Worm (Caenorhabditis elegans) whole organism, early embryonic: ENCODE measurements around the gene glb-12.

ENCODE experiments used
- ama-1 ChIP-seq: fragments of 150-350 bp; optimal IDR thresholded peaks from 2 replicates; lab custom pipeline; 2014
- ceh-36 ChIP-seq: sonication (generic microtip); optimal IDR thresholded peaks from 2 replicates; lab custom pipeline; 2016; ENCODE audit warnings: missing genetic modification characterization, inconsistent platforms, missing compliant biosample characterization
- flt-1 ChIP-seq: fragments of 200-800 bp; sonication (Bioruptor generic); IDR thresholded peaks from 2 replicates; pipeline ENCODE4 v1.3.6; 2022; ENCODE audit warnings: missing genetic modification characterization, missing compliant biosample characterization
- hmbx-1 ChIP-seq: sonication (generic microtip); optimal IDR thresholded peaks from 2 replicates; lab custom pipeline; 2016; ENCODE audit warnings: mild to moderate bottlenecking, missing genetic modification characterization, missing compliant biosample characterization
- pes-1 ChIP-seq: fragments of 200-800 bp; sonication (Bioruptor generic); IDR thresholded peaks from 2 replicates; pipeline ENCODE4 v1.3.6; 2022; ENCODE audit warnings: missing genetic modification reagents, missing genetic modification characterization, missing compliant biosample characterization
- sea-1 ChIP-seq: fragments of 200-800 bp; sonication (Bioruptor generic); conservative IDR thresholded peaks from 2 replicates; pipeline ENCODE4 v1.3.6; 2022; ENCODE audit warnings: missing genetic modification characterization, missing compliant biosample characterization
- tra-4 ChIP-seq: sonication (generic microtip); optimal IDR thresholded peaks from 2 replicates; lab custom pipeline; 2017; ENCODE audit warnings: missing genetic modification characterization, missing compliant biosample characterization

DNA sequence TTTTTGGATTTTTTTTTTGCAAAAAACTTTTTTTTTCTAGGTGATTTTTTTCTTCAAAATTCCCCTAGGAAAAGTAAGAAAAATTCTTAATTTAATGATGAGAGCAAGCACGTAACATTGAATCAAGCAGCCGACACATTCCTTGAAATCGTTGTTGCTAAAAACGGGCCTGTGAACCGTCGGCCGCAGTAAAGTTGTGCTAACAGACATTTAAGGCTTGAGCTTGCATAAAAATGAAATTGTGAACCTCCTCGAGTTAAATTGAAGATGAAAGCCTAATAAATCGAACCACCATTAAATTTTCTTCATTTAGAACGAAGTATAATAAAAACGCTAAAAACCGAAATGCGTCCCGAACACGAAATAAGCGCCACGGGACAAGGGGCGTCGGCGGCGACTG, 36.5 kb upstream of the glb-12 start:
- TF ChIP-seq flt-1, result no peak
- no peak for TF ChIP-seq ceh-36 (tag; lab: Kevin White, UChicago)
- TF ChIP-seq tra-4 (tag; lab: Kevin White, UChicago), result no peak
- TF ChIP-seq pes-1 (GFP tag; lab: Robert Waterston, UW), result no peak
- no peak for TF ChIP-seq ama-1 (lab: Kevin White, UChicago)
- TF ChIP-seq sea-1 (GFP tag; lab: Robert Waterston, UW), result no peak
- TF ChIP-seq hmbx-1 (tag; lab: Kevin White, UChicago), result no peak
